Worm (Caenorhabditis elegans) whole organism, young adult: ENCODE results near the gene let-756.

ENCODE experiments used
- B0261.1 ChIP-seq: sonication (generic microtip); optimal IDR thresholded peaks from 2 replicates; lab custom pipeline; 2016; ENCODE audit warnings: mild to moderate bottlenecking, missing genetic modification characterization, moderate library complexity, missing compliant biosample characterization
- D2030.7 ChIP-seq: fragments of 200-800 bp; sonication (Bioruptor generic); IDR thresholded peaks from 2 replicates; pipeline ENCODE4 v1.3.6; 2022; ENCODE audit warnings: missing genetic modification reagents, missing genetic modification characterization, missing compliant biosample characterization
- F23B12.7 ChIP-seq: sonication (generic microtip); optimal IDR thresholded peaks from 2 replicates; lab custom pipeline; 2017; ENCODE audit warnings: missing genetic modification characterization, mild to moderate bottlenecking, missing compliant biosample characterization, antibody characterized with exemption, moderate library complexity; ENCODE audit not compliant: insufficient read depth
- F49E8.2 ChIP-seq: sonication (generic microtip); optimal IDR thresholded peaks from 3 replicates; lab custom pipeline; 2017; ENCODE audit warnings: missing genetic modification characterization, mild to moderate bottlenecking, missing compliant biosample characterization, antibody characterized with exemption, moderate library complexity; ENCODE audit not compliant: insufficient read depth
- F52B5.7 ChIP-seq: sonication (generic microtip); optimal IDR thresholded peaks from 2 replicates; lab custom pipeline; 2016; ENCODE audit warnings: mild to moderate bottlenecking, missing genetic modification characterization, missing compliant biosample characterization
- F57A8.1 ChIP-seq: fragments of 200-800 bp; sonication (Bioruptor generic); optimal IDR thresholded peaks from 2 replicates; lab custom pipeline; 2018; ENCODE audit warnings: mild to moderate bottlenecking, missing genetic modification characterization, moderate library complexity, missing compliant biosample characterization
- K11D2.4 ChIP-seq: fragments of 200-800 bp; sonication (Bioruptor generic); IDR thresholded peaks from 2 replicates; pipeline ENCODE4 v1.3.6; 2022; ENCODE audit warnings: missing genetic modification reagents, missing genetic modification characterization, missing compliant biosample characterization
- T07F8.4 ChIP-seq: sonication (generic microtip); optimal IDR thresholded peaks from 2 replicates; lab custom pipeline; 2016; ENCODE audit warnings: mild to moderate bottlenecking, missing genetic modification characterization, moderate library complexity, missing compliant biosample characterization
- Y79H2A.3 ChIP-seq: fragments of 200-800 bp; sonication (Bioruptor generic); conservative IDR thresholded peaks from 2 replicates; pipeline ENCODE4 v1.3.6; 2022; ENCODE audit warnings: missing genetic modification reagents, missing genetic modification characterization, missing compliant biosample characterization
- Y95B8A.8 ChIP-seq: fragments of 200-800 bp; sonication (Bioruptor generic); IDR thresholded peaks from 2 replicates; pipeline ENCODE4 v1.3.6; 2022; ENCODE audit warnings: missing genetic modification reagents, missing genetic modification characterization, missing compliant biosample characterization
- bed-1 ChIP-seq: fragments of 200-800 bp; sonication (Bioruptor generic); IDR thresholded peaks from 2 replicates; pipeline ENCODE4 v1.3.6; 2022; ENCODE audit warnings: missing genetic modification reagents, missing genetic modification characterization, missing compliant biosample characterization
- cebp-1 ChIP-seq, 2 experiments: fragments of 200-800 bp in 1 of 2; sonication (Bioruptor generic) in 1 of 2; sonication (generic microtip) in 1 of 2; IDR thresholded peaks in 1 of 2; optimal IDR thresholded peaks in 1 of 2; 2 replicates each; pipeline versions ENCODE4 v1.3.6 to Lab custom; 2017 to 2022; ENCODE audit warnings: missing compliant biosample characterization in 2 of 2, missing genetic modification characterization in 2 of 2, mild to moderate bottlenecking in 1 of 2, missing genetic modification reagents in 1 of 2, moderate library complexity in 1 of 2
- ceh-58 ChIP-seq: fragments of 200-800 bp; sonication (Bioruptor generic); IDR thresholded peaks from 2 replicates; pipeline ENCODE4 v1.3.6; 2022; ENCODE audit warnings: missing genetic modification characterization, missing compliant biosample characterization
- efl-1 ChIP-seq: fragments of 150-350 bp; optimal IDR thresholded peaks from 2 replicates; lab custom pipeline; 2014; ENCODE audit warnings: missing biosample characterization, missing genetic modification reagents, missing genetic modification characterization
- gei-17 ChIP-seq: fragments of 200-800 bp; sonication (Bioruptor generic); optimal IDR thresholded peaks from 2 replicates; lab custom pipeline; 2018; ENCODE audit warnings: mild to moderate bottlenecking, missing genetic modification characterization, missing compliant biosample characterization
- hlh-26 ChIP-seq: fragments of 200-800 bp; sonication (Bioruptor generic); conservative IDR thresholded peaks from 2 replicates; pipeline ENCODE4 v1.3.6; 2022; ENCODE audit warnings: missing genetic modification reagents, missing genetic modification characterization, missing compliant biosample characterization
- hmg-20 ChIP-seq: fragments of 200-800 bp; sonication (Bioruptor generic); IDR thresholded peaks from 2 replicates; pipeline ENCODE4 v1.3.6; 2022; ENCODE audit warnings: missing genetic modification reagents, missing genetic modification characterization, missing compliant biosample characterization
- lag-1 ChIP-seq: fragments of 200-800 bp; sonication (Bioruptor generic); IDR thresholded peaks from 2 replicates; pipeline ENCODE4 v1.3.6; 2022; ENCODE audit warnings: missing genetic modification reagents, missing genetic modification characterization, missing compliant biosample characterization
- lin-26 ChIP-seq: fragments of 200-800 bp; sonication (Bioruptor generic); IDR thresholded peaks from 2 replicates; pipeline ENCODE4 v1.3.6; 2022; ENCODE audit warnings: missing genetic modification reagents, missing genetic modification characterization, missing compliant biosample characterization
- lin-40 ChIP-seq: sonication (generic microtip); optimal IDR thresholded peaks from 2 replicates; lab custom pipeline; 2016; ENCODE audit warnings: missing genetic modification characterization, mild to moderate bottlenecking, missing compliant biosample characterization, missing genotype, missing genetic modification reagents
- lin-54 ChIP-seq: fragments of 200-800 bp; sonication (Bioruptor generic); optimal IDR thresholded peaks from 2 replicates; lab custom pipeline; 2018; ENCODE audit warnings: mild to moderate bottlenecking, missing genetic modification characterization, missing compliant biosample characterization
- lsl-1 ChIP-seq: fragments of 200-800 bp; sonication (Bioruptor generic); optimal IDR thresholded peaks from 2 replicates; lab custom pipeline; 2018; ENCODE audit warnings: mild to moderate bottlenecking, missing genetic modification characterization, moderate library complexity, missing compliant biosample characterization
- mcd-1 ChIP-seq: fragments of 200-800 bp; sonication (Bioruptor generic); IDR thresholded peaks from 2 replicates; pipeline ENCODE4 v1.3.6; 2022; ENCODE audit warnings: missing genetic modification reagents, missing genetic modification characterization, missing compliant biosample characterization
- mes-4 ChIP-seq: sonication (generic microtip); optimal IDR thresholded peaks from 2 replicates; lab custom pipeline; 2016; ENCODE audit warnings: missing genotype, missing genetic modification characterization, missing compliant biosample characterization
- mxl-1 ChIP-seq: sonication (generic microtip); optimal IDR thresholded peaks from 2 replicates; lab custom pipeline; 2016; ENCODE audit warnings: missing genetic modification characterization, missing compliant biosample characterization
- nhr-27 ChIP-seq: fragments of 200-800 bp; sonication (Bioruptor generic); optimal IDR thresholded peaks from 2 replicates; lab custom pipeline; 2018; ENCODE audit warnings: mild to moderate bottlenecking, missing genetic modification characterization, moderate library complexity, missing compliant biosample characterization
- pbrm-1 ChIP-seq: fragments of 200-800 bp; sonication (Bioruptor generic); IDR thresholded peaks from 2 replicates; pipeline ENCODE4 v1.3.6; 2022; ENCODE audit warnings: missing genetic modification reagents, missing genetic modification characterization, missing compliant biosample characterization
- rcor-1 ChIP-seq: fragments of 200-800 bp; sonication (Bioruptor generic); IDR thresholded peaks from 2 replicates; pipeline ENCODE4 v1.3.6; 2022; ENCODE audit warnings: missing genetic modification reagents, missing genetic modification characterization, missing compliant biosample characterization
- repo-1 ChIP-seq: sonication (generic microtip); optimal IDR thresholded peaks from 2 replicates; lab custom pipeline; 2017; ENCODE audit warnings: mild to moderate bottlenecking, missing genetic modification characterization, missing compliant biosample characterization
- snpc-1.1 ChIP-seq: sonication (generic microtip); optimal IDR thresholded peaks from 2 replicates; lab custom pipeline; 2017; ENCODE audit warnings: missing genetic modification characterization, mild to moderate bottlenecking, missing compliant biosample characterization, antibody characterized with exemption, moderate library complexity, missing genotype, missing genetic modification reagents; ENCODE audit not compliant: insufficient read depth
- snpc-1.3 ChIP-seq: sonication (generic microtip); optimal IDR thresholded peaks from 2 replicates; lab custom pipeline; 2017; ENCODE audit warnings: missing genetic modification characterization, mild to moderate bottlenecking, missing compliant biosample characterization, antibody characterized with exemption, moderate library complexity, missing genotype, missing genetic modification reagents; ENCODE audit not compliant: insufficient read depth
- snpc-3.4 ChIP-seq: sonication (generic microtip); optimal IDR thresholded peaks from 2 replicates; lab custom pipeline; 2017; ENCODE audit warnings: missing genetic modification characterization, mild to moderate bottlenecking, missing compliant biosample characterization, antibody characterized with exemption, moderate library complexity, missing genotype, missing genetic modification reagents
- snpc-4 ChIP-seq, 5 experiments: fragments of 150-350 bp in 1 of 5; sonication (generic microtip) in 4 of 5; optimal IDR thresholded peaks; 2 replicates each; lab custom pipeline; 2014 to 2018; ENCODE audit warnings: missing genetic modification characterization in 5 of 5, missing biosample characterization in 3 of 5, antibody characterized with exemption in 2 of 5, mild to moderate bottlenecking in 2 of 5, missing compliant biosample characterization in 2 of 5, missing genotype in 2 of 5, moderate library complexity in 2 of 5, missing genetic modification reagents in 1 of 5
- sptf-2 ChIP-seq: fragments of 200-800 bp; sonication (Bioruptor generic); optimal IDR thresholded peaks from 2 replicates; lab custom pipeline; 2018; ENCODE audit warnings: mild to moderate bottlenecking, missing genetic modification characterization, missing compliant biosample characterization
- tbp1 ChIP-seq: fragments of 200-800 bp; sonication (Bioruptor generic); optimal IDR thresholded peaks from 2 replicates; lab custom pipeline; 2018; ENCODE audit warnings: mild to moderate bottlenecking, missing genetic modification characterization, missing compliant biosample characterization
- tlf-1 ChIP-seq: fragments of 200-800 bp; sonication (Bioruptor generic); optimal IDR thresholded peaks from 2 replicates; lab custom pipeline; 2018; ENCODE audit warnings: mild to moderate bottlenecking, missing genetic modification characterization, missing compliant biosample characterization
- unc-130 ChIP-seq: sonication (generic microtip); optimal IDR thresholded peaks from 2 replicates; lab custom pipeline; 2016; ENCODE audit warnings: missing genetic modification reagents, missing genetic modification characterization, missing compliant biosample characterization
- xnd-1 ChIP-seq: sonication (generic microtip); optimal IDR thresholded peaks from 2 replicates; lab custom pipeline; 2016; ENCODE audit warnings: missing genotype, missing genetic modification reagents, missing genetic modification characterization, missing compliant biosample characterization
- zfh-2 ChIP-seq: fragments of 200-800 bp; sonication (Bioruptor generic); conservative IDR thresholded peaks from 2 replicates; pipeline ENCODE4 v1.3.6; 2022; ENCODE audit warnings: missing genetic modification reagents, missing genetic modification characterization, missing compliant biosample characterization
- zim-3 ChIP-seq: sonication (generic microtip); optimal IDR thresholded peaks from 2 replicates; lab custom pipeline; 2017; ENCODE audit warnings: mild to moderate bottlenecking, missing genetic modification characterization, moderate library complexity, missing compliant biosample characterization
- ztf-25 ChIP-seq: fragments of 200-800 bp; sonication (Bioruptor generic); IDR thresholded peaks from 2 replicates; pipeline ENCODE4 v1.3.6; 2022; ENCODE audit warnings: missing genetic modification reagents, missing genetic modification characterization, missing compliant biosample characterization

let-756 gene

ce11 chrIII:6379129-6379528 is 27.8 kb upstream of the let-756 start, which contains the start of gene C16A3.6:
Gene C16A3.6 (plus strand): TSS chrIII:6379212.
- TF ChIP-seq gei-17 (GFP tag; lab: Kevin White, UChicago) (no peak), ztf-25 (GFP tag; lab: Robert Waterston, UW) (no peak), snpc-1.3 (tag; lab: Kevin White, UChicago) (peak; percentile 13), F49E8.2 (no peak), rcor-1 (0 out of 2 replicates have a peak, but pooled peaks have one; percentile 17), zfh-2 (GFP tag; lab: Robert Waterston, UW) (no peak), B0261.1 (tag; lab: Kevin White, UChicago) (no peak), hlh-26 (GFP tag; lab: Robert Waterston, UW) (no peak), cebp-1 (GFP tag; IDR thresholded peaks at IDR 0.05; lab: Robert Waterston, UW) (no peak), cebp-1 (tag; optimal IDR thresholded peaks at IDR 0.05; lab: Kevin White, UChicago) (peak; percentile 72), tbp1 (GFP tag; lab: Kevin White, UChicago) (peak; percentile 15), xnd-1 (no peak), nhr-27 (tag; lab: Kevin White, UChicago) (no peak), lsl-1 (GFP tag; lab: Kevin White, UChicago) (peak; percentile 25), snpc-1.1 (tag; lab: Kevin White, UChicago) (no peak), snpc-3.4 (tag; lab: Kevin White, UChicago) (no peak), efl-1 (GFP tag; lab: Kevin White, UChicago) (peak; percentile 39), mxl-1 (no peak), lin-54 (GFP tag; lab: Kevin White, UChicago) (no peak), T07F8.4 (tag; lab: Kevin White, UChicago) (no peak), F23B12.7 (tag; lab: Kevin White, UChicago) (no peak), lin-40 (tag; lab: Kevin White, UChicago) (peak; percentile 4), zim-3 (tag; lab: Kevin White, UChicago) (no peak), Y95B8A.8 (GFP tag; lab: Robert Waterston, UW) (0 out of 2 replicates have a peak, but pooled peaks have one; percentile 19), D2030.7 (GFP tag; lab: Robert Waterston, UW) (0 out of 2 replicates have a peak, but pooled peaks have one; percentile 19), ceh-58 (GFP tag; lab: Robert Waterston, UW) (no peak), lin-26 (GFP tag; lab: Robert Waterston, UW) (no peak), repo-1 (tag; lab: Kevin White, UChicago) (peak; percentile 27), mcd-1 (GFP tag; lab: Robert Waterston, UW) (no peak)

DNA sequence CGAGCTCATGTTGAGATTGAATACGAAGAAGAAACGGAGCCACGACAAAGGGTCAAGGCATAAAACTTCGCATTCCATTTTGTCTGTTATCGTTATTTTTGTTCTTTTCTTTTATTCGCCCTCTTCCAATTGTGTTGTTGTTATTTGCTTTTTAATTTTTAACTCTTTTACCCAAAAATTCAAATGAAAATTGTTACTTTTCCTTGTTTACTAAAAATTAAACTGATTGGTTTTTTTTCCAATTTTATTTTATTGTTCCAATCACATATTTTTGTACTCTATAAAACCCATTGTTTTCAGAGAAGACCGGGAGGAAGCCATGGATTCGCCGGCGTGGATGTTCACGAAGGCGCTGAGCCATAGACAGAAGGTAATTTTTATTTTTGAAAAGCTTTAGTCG is 26.5 kb upstream of the let-756 start, which contains the start of gene C16A3.5:
Gene C16A3.5 (plus strand): TSS at position 301 of the 400 bp plus-strand sequence.
- TF ChIP-seq mcd-1 (GFP tag; lab: Robert Waterston, UW) (0 out of 2 replicates have a peak, but pooled peaks have one; percentile 11), nhr-27 (tag; lab: Kevin White, UChicago) (no peak)

DNA sequence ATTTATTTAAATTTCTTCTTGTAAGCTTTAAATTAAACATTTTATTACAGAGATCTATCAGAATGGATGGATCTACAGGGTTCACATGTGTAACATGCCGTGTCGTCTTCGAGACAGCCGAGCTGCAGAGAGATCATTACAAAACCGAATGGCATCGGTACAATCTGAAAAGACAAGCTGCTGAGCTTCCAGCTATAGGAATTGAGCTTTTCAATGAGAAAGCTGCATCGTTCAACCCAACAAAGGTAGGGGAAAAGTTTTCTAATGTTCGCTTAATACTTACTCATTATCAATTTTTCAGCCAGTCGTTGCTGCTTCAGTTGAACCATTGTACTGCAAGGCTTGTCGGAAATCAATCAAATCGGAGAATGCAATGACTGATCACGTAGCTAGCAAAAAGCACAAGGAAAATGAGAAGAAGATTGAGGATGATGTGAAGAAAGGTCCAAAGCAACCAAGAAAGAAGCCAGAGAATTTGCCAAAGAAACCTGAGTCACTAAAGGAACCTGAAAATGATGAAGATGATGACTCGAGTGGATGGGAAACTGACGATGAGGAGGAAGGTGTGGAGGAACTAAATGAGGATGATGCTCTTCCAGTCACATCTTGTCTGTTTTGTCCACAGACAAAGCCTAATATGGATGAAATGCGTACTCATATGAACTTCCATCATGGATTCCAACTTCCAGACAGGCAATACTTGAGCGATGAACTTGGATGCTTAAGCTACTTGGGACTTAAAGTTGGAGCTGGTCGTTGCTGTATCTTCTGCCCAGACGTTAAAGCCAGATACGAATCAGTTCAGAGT is 25.1 kb upstream of the let-756 start, which contains the start of gene znf-622:
Gene znf-622 (plus strand): TSS at position 51 of the 808 bp plus-strand sequence.
- TF ChIP-seq unc-130 (GFP tag; lab: Kevin White, UChicago) = no peak
- TF ChIP-seq tlf-1 = no peak
- TF ChIP-seq F57A8.1 = no peak
- no peak for TF ChIP-seq K11D2.4
- no peak for TF ChIP-seq snpc-1.1 (tag; lab: Kevin White, UChicago)
- TF ChIP-seq F52B5.7 (tag; lab: Kevin White, UChicago) = no peak
- TF ChIP-seq bed-1 (GFP tag; lab: Robert Waterston, UW) = no peak
- TF ChIP-seq Y79H2A.3 = no peak
- no peak for TF ChIP-seq snpc-4 (GFP tag; optimal IDR thresholded peaks at IDR 0.05; lab: Kevin White, UChicago)
- no peak for TF ChIP-seq snpc-4 (tag; optimal IDR thresholded peaks at IDR 0.05; lab: Kevin White, UChicago)
- TF ChIP-seq ztf-25 (GFP tag; lab: Robert Waterston, UW) = no peak
- TF ChIP-seq sptf-2 (GFP tag; lab: Kevin White, UChicago) = no peak
- no peak for TF ChIP-seq hmg-20 (GFP tag; lab: Robert Waterston, UW)
- no peak for TF ChIP-seq lag-1
- TF ChIP-seq pbrm-1 = no peak
- TF ChIP-seq xnd-1 = no peak
- no peak for TF ChIP-seq mes-4 (tag; lab: Kevin White, UChicago)
- no peak for TF ChIP-seq nhr-27 (tag; lab: Kevin White, UChicago)
